Worm (Caenorhabditis elegans) whole organism, L4 larva: ENCODE data around the gene T01H3.5.

Source experiments
- F37D6.2 ChIP-seq: sonication (generic microtip); optimal IDR thresholded peaks from 2 replicates; lab custom pipeline; 2016; ENCODE audit warnings: mild to moderate bottlenecking, missing genetic modification characterization, missing compliant biosample characterization
- F49E8.2 ChIP-seq: sonication (generic microtip); optimal IDR thresholded peaks from 2 replicates; lab custom pipeline; 2016; ENCODE audit warnings: missing compliant biosample characterization, mild to moderate bottlenecking, missing genetic modification characterization, borderline replicate concordance
- Y105C5A.15 ChIP-seq: fragments of 200-800 bp; sonication (Bioruptor generic); IDR thresholded peaks from 2 replicates; pipeline ENCODE4 v1.3.6; 2022; ENCODE audit warnings: missing genetic modification characterization, missing compliant biosample characterization
- Y75B8A.6 ChIP-seq: fragments of 200-800 bp; sonication (Bioruptor generic); IDR thresholded peaks from 2 replicates; pipeline ENCODE4 v1.3.6; 2022; ENCODE audit warnings: missing genetic modification reagents, missing genetic modification characterization, missing compliant biosample characterization
- ceh-20 ChIP-seq: fragments of 200-800 bp; sonication (Bioruptor generic); IDR thresholded peaks from 2 replicates; pipeline ENCODE4 v1.3.6; 2022; ENCODE audit warnings: missing genetic modification reagents, missing genetic modification characterization, missing compliant biosample characterization
- ceh-32 ChIP-seq: sonication (generic microtip); optimal IDR thresholded peaks from 2 replicates; lab custom pipeline; 2016; ENCODE audit warnings: mild to moderate bottlenecking, missing genetic modification characterization, missing compliant biosample characterization; ENCODE audit not compliant: poor library complexity
- ces-1 ChIP-seq: fragments of 150-350 bp; sonication (generic microtip); optimal IDR thresholded peaks from 4 replicates; lab custom pipeline; 2014; ENCODE audit warnings: missing biosample characterization, missing genetic modification reagents, missing genetic modification characterization
- daf-16 ChIP-seq, 3 experiments: sonication (generic microtip); optimal IDR thresholded peaks; 2 replicates each; lab custom pipeline; 2016 to 2017; ENCODE audit warnings: missing genetic modification characterization in 3 of 3, missing genetic modification reagents in 3 of 3, mild to moderate bottlenecking in 2 of 3, missing compliant biosample characterization in 2 of 3, missing biosample characterization in 1 of 3, moderate library complexity in 1 of 3
- dve-1 ChIP-seq: sonication (generic microtip); optimal IDR thresholded peaks from 2 replicates; lab custom pipeline; 2017; ENCODE audit warnings: antibody characterized with exemption, mild to moderate bottlenecking, missing genetic modification characterization, missing compliant biosample characterization; ENCODE audit not compliant: insufficient read depth
- egl-27 ChIP-seq: sonication (generic microtip); optimal IDR thresholded peaks from 3 replicates; lab custom pipeline; 2017; ENCODE audit warnings: missing biosample characterization, missing genetic modification reagents, missing genetic modification characterization
- fkh-10 ChIP-seq: fragments of 150-350 bp; optimal IDR thresholded peaks from 2 replicates; lab custom pipeline; 2014; ENCODE audit warnings: missing biosample characterization, missing genetic modification reagents, missing genetic modification characterization
- hif-1 ChIP-seq, 2 experiments: sonication (generic microtip); optimal IDR thresholded peaks; 2 replicates each; lab custom pipeline; 2016 to 2017; ENCODE audit warnings: missing compliant biosample characterization in 2 of 2, missing genetic modification characterization in 2 of 2, missing genetic modification reagents in 2 of 2, missing genotype in 2 of 2, mild to moderate bottlenecking in 1 of 2
- hlh-11 ChIP-seq: fragments of 200-800 bp; sonication (Bioruptor generic); optimal IDR thresholded peaks from 2 replicates; lab custom pipeline; 2018; ENCODE audit warnings: mild to moderate bottlenecking, missing genetic modification characterization, missing compliant biosample characterization
- hlh-30 ChIP-seq: sonication (generic microtip); optimal IDR thresholded peaks from 2 replicates; lab custom pipeline; 2017; ENCODE audit warnings: antibody characterized with exemption, mild to moderate bottlenecking, missing genetic modification characterization, missing compliant biosample characterization; ENCODE audit not compliant: insufficient read depth
- hmg-1.1 ChIP-seq: fragments of 200-800 bp; sonication (Bioruptor generic); IDR thresholded peaks from 2 replicates; pipeline ENCODE4 v1.3.6; 2022; ENCODE audit warnings: missing genetic modification reagents, missing genetic modification characterization, missing compliant biosample characterization
- jun-1 ChIP-seq: fragments of 150-350 bp; optimal IDR thresholded peaks from 2 replicates; lab custom pipeline; 2014; ENCODE audit warnings: missing biosample characterization, missing genetic modification reagents, missing genetic modification characterization
- lim-7 ChIP-seq: fragments of 200-800 bp; sonication (Bioruptor generic); IDR thresholded peaks from 2 replicates; pipeline ENCODE4 v1.3.6; 2022; ENCODE audit warnings: missing genetic modification characterization, missing compliant biosample characterization
- lin-15B ChIP-seq: fragments of 150-350 bp; sonication (generic microtip); optimal IDR thresholded peaks from 3 replicates; lab custom pipeline; 2014; ENCODE audit warnings: missing biosample characterization, missing genetic modification characterization
- lin-38 ChIP-seq: fragments of 200-800 bp; sonication (Bioruptor generic); IDR thresholded peaks from 2 replicates; pipeline ENCODE4 v1.3.6; 2022; ENCODE audit warnings: missing genetic modification reagents, missing genetic modification characterization, missing compliant biosample characterization
- lsy-2 ChIP-seq, 2 experiments: fragments of 150-350 bp in 1 of 2; sonication (generic microtip) in 1 of 2; optimal IDR thresholded peaks; 2 replicates each; lab custom pipeline; 2014 to 2017; ENCODE audit warnings: missing biosample characterization in 2 of 2, missing genetic modification characterization in 2 of 2
- mdl-1 ChIP-seq, 2 experiments: fragments of 150-350 bp in 1 of 2; sonication (generic microtip) in 1 of 2; optimal IDR thresholded peaks; 2 replicates each; lab custom pipeline; 2014 to 2017; ENCODE audit warnings: missing biosample characterization in 2 of 2, missing genetic modification characterization in 2 of 2
- mdt-29 ChIP-seq: fragments of 200-800 bp; sonication (Bioruptor generic); IDR thresholded peaks from 2 replicates; pipeline ENCODE4 v1.3.6; 2022; ENCODE audit warnings: missing genetic modification reagents, missing genetic modification characterization, missing compliant biosample characterization
- mep-1 ChIP-seq: fragments of 150-350 bp; sonication (generic microtip); optimal IDR thresholded peaks from 3 replicates; lab custom pipeline; 2014; ENCODE audit warnings: missing biosample characterization, missing genetic modification characterization
- mes-2 ChIP-seq: sonication (generic microtip); optimal IDR thresholded peaks from 2 replicates; lab custom pipeline; 2016; ENCODE audit warnings: missing genotype, mild to moderate bottlenecking, missing genetic modification characterization, missing compliant biosample characterization; ENCODE audit not compliant: poor library complexity, severe bottlenecking
- mxl-2 ChIP-seq: fragments of 200-800 bp; sonication (Bioruptor generic); conservative IDR thresholded peaks from 2 replicates; pipeline ENCODE4 v1.3.6; 2022; ENCODE audit warnings: missing genetic modification reagents, missing genetic modification characterization, missing compliant biosample characterization
- nhr-11 ChIP-seq: fragments of 150-350 bp; optimal IDR thresholded peaks from 2 replicates; lab custom pipeline; 2014; ENCODE audit warnings: missing biosample characterization, missing genetic modification characterization
- nhr-111 ChIP-seq: fragments of 200-800 bp; sonication (Bioruptor generic); optimal IDR thresholded peaks from 2 replicates; lab custom pipeline; 2018; ENCODE audit warnings: mild to moderate bottlenecking, missing genetic modification characterization, missing compliant biosample characterization
- nhr-237 ChIP-seq: sonication (generic microtip); optimal IDR thresholded peaks from 2 replicates; lab custom pipeline; 2017; ENCODE audit warnings: missing biosample characterization, missing genetic modification characterization
- nhr-25 ChIP-seq: sonication (generic microtip); optimal IDR thresholded peaks from 2 replicates; lab custom pipeline; 2017; ENCODE audit warnings: missing genetic modification characterization, mild to moderate bottlenecking, missing compliant biosample characterization, antibody characterized with exemption, moderate library complexity, borderline replicate concordance; ENCODE audit not compliant: insufficient read depth
- nhr-28 ChIP-seq: fragments of 150-350 bp; optimal IDR thresholded peaks from 2 replicates; lab custom pipeline; 2014; ENCODE audit warnings: missing biosample characterization, missing genetic modification characterization
- nhr-77 ChIP-seq: fragments of 150-350 bp; optimal IDR thresholded peaks from 2 replicates; lab custom pipeline; 2014; ENCODE audit warnings: missing biosample characterization, missing genetic modification characterization
- pha-4 ChIP-seq, 2 experiments: fragments of 150-350 bp in 1 of 2; fragments of 200-800 bp in 1 of 2; sonication (Bioruptor generic) in 1 of 2; IDR thresholded peaks in 1 of 2; optimal IDR thresholded peaks in 1 of 2; 2 replicates each; pipeline versions ENCODE4 v1.3.6 to Lab custom; 2014 to 2022; ENCODE audit warnings: missing genetic modification characterization in 2 of 2, missing genetic modification reagents in 2 of 2, missing biosample characterization in 1 of 2, missing compliant biosample characterization in 1 of 2
- rbr-2 ChIP-seq: sonication (generic microtip); optimal IDR thresholded peaks from 2 replicates; lab custom pipeline; 2016; ENCODE audit warnings: missing genotype, missing genetic modification characterization, missing compliant biosample characterization
- saeg-2 ChIP-seq: fragments of 200-800 bp; sonication (Bioruptor generic); IDR thresholded peaks from 2 replicates; pipeline ENCODE4 v1.3.6; 2022; ENCODE audit warnings: missing genetic modification reagents, missing genetic modification characterization, missing compliant biosample characterization
- set-16 ChIP-seq: fragments of 200-800 bp; sonication (Bioruptor generic); IDR thresholded peaks from 2 replicates; pipeline ENCODE4 v1.3.6; 2022; ENCODE audit warnings: missing genetic modification reagents, missing genetic modification characterization, missing compliant biosample characterization
- skn-1 ChIP-seq: fragments of 150-350 bp; optimal IDR thresholded peaks from 2 replicates; lab custom pipeline; 2014; ENCODE audit warnings: missing biosample characterization, missing genetic modification characterization
- spr-3 ChIP-seq: fragments of 200-800 bp; sonication (Bioruptor generic); optimal IDR thresholded peaks from 2 replicates; lab custom pipeline; 2018; ENCODE audit warnings: mild to moderate bottlenecking, missing genetic modification characterization, missing compliant biosample characterization
- zag-1 ChIP-seq: fragments of 150-350 bp; optimal IDR thresholded peaks from 2 replicates; lab custom pipeline; 2014; ENCODE audit warnings: missing biosample characterization, missing genetic modification characterization
- zfp-2 ChIP-seq: sonication (generic microtip); optimal IDR thresholded peaks from 2 replicates; lab custom pipeline; 2016; ENCODE audit warnings: mild to moderate bottlenecking, missing genetic modification characterization, missing compliant biosample characterization

T01H3.5 gene

DNA sequence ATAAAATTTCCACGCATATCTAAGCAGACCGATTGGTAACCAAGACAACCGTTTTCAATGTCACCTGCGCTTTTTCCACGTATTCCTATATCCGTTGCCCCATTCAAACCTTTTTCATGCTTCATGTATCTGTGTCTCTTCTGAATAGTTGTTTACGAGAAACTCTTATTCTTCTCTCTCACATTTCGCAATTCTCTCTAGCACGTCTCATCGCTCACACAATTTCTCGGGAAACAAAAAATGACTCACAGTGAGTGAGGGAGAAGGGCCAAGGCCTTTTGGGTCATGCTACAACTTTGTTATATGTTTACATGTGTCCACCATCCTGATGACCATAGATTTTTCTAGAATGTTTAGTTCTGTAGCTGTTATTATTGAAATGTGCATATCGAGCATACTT lies 7.9 kb downstream of the T01H3.5 start:
- TF ChIP-seq Y105C5A.15 (GFP tag; lab: Robert Waterston, UW) (no peak), jun-1 (tag; lab: Kevin White, UChicago) (no peak), nhr-25 (tag; lab: Kevin White, UChicago) (peak; percentile 37), nhr-237 (tag; lab: Kevin White, UChicago) (no peak), egl-27 (tag; lab: Kevin White, UChicago) (no peak), spr-3 (GFP tag; lab: Kevin White, UChicago) (no peak), nhr-11 (tag; lab: Kevin White, UChicago) (peak; percentile 95), hlh-11 (tag; lab: Kevin White, UChicago) (peak; percentile 46), lin-15B (no peak), hlh-30 (tag; lab: Kevin White, UChicago) (peak; percentile 79), mes-2 (tag; lab: Kevin White, UChicago) (peak; percentile 8), lim-7 (no peak), fkh-10 (peak; percentile 50), saeg-2 (GFP tag; lab: Robert Waterston, UW) (no peak), mdt-29 (GFP tag; lab: Robert Waterston, UW) (no peak), ces-1 (peak; percentile 39), skn-1 (tag; lab: Kevin White, UChicago) (no peak), lin-38 (GFP tag; lab: Robert Waterston, UW) (no peak), zfp-2 (tag; lab: Kevin White, UChicago) (no peak), hif-1 (tag; optimal IDR thresholded peaks at IDR 0.05; lab: Kevin White, UChicago) (peak in 1 of 2 experiments; percentile 31), Y75B8A.6 (GFP tag; lab: Robert Waterston, UW) (no peak), rbr-2 (tag; lab: Kevin White, UChicago) (peak; percentile 63), mdl-1 (tag; optimal IDR thresholded peaks at IDR 0.05; lab: Kevin White, UChicago) (peak in 1 of 2 experiments; percentile 63), F49E8.2 (no peak), mxl-2 (no peak), set-16 (GFP tag; lab: Robert Waterston, UW) (no peak), lsy-2 (tag; optimal IDR thresholded peaks at IDR 0.05; lab: Kevin White, UChicago) (peak; percentile 41 to 66), hmg-1.1 (GFP tag; lab: Robert Waterston, UW) (peak; percentile 54; the same call in 1 of the 2 replicates), nhr-111 (GFP tag; lab: Kevin White, UChicago) (no peak), nhr-28 (tag; lab: Kevin White, UChicago) (peak; percentile 1), daf-16 (GFP tag; optimal IDR thresholded peaks at IDR 0.05; lab: Kevin White, UChicago) (no peak), daf-16 (tag; optimal IDR thresholded peaks at IDR 0.05; lab: Kevin White, UChicago) (peak; percentile 32), pha-4 (GFP tag; IDR thresholded peaks at IDR 0.05; lab: Robert Waterston, UW) (no peak), pha-4 (tag; optimal IDR thresholded peaks at IDR 0.05; lab: Kevin White, UChicago) (no peak), nhr-77 (tag; lab: Kevin White, UChicago) (no peak), mep-1 (tag; lab: Kevin White, UChicago) (peak; percentile 62), dve-1 (tag; lab: Kevin White, UChicago) (peak; percentile 4), ceh-32 (tag; lab: Kevin White, UChicago) (no peak), ceh-20 (GFP tag; lab: Robert Waterston, UW) (no peak), F37D6.2 (peak; percentile 18), zag-1 (tag; lab: Kevin White, UChicago) (no peak)
